Fruit fly (Drosophila melanogaster) whole organism, prepupa: ENCODE measurements around the gene Obp73a.

ENCODE experiments used
- CG10669 ChIP-seq: fragments of 200-800 bp; sonication (Bioruptor generic); optimal IDR thresholded peaks from 3 replicates; lab custom pipeline; 2018; ENCODE audit warnings: missing biosample characterization, mild to moderate bottlenecking, missing genetic modification characterization, moderate library complexity
- CG11294 ChIP-seq: fragments of 200-800 bp; sonication (Bioruptor generic); IDR thresholded peaks from 2 replicates; pipeline ENCODE4 v1.3.6; 2022; ENCODE audit warnings: missing biosample characterization, missing genetic modification characterization
- CG11902 ChIP-seq: fragments of 200-800 bp; sonication (Bioruptor generic); optimal IDR thresholded peaks from 3 replicates; lab custom pipeline; 2016; ENCODE audit warnings: missing biosample characterization, missing genetic modification characterization
- CG15336 ChIP-seq: fragments of 200-800 bp; sonication (Bioruptor generic); IDR thresholded peaks from 2 replicates; pipeline ENCODE4 v1.3.6; 2022; ENCODE audit warnings: missing biosample characterization, missing genetic modification characterization
- CG1621 ChIP-seq: fragments of 200-800 bp; sonication (Bioruptor generic); optimal IDR thresholded peaks from 3 replicates; lab custom pipeline; 2018; ENCODE audit warnings: missing biosample characterization, mild to moderate bottlenecking, missing genetic modification characterization
- CG16779 ChIP-seq: fragments of 200-800 bp; sonication (Bioruptor generic); optimal IDR thresholded peaks from 3 replicates; lab custom pipeline; 2017; ENCODE audit warnings: missing biosample characterization, mild to moderate bottlenecking, missing genetic modification characterization
- CG3032 ChIP-seq: fragments of 200-800 bp; optimal IDR thresholded peaks from 2 replicates; lab custom pipeline; 2019; ENCODE audit warnings: missing biosample characterization, mild to moderate bottlenecking, missing genetic modification characterization, moderate library complexity
- CG4318 ChIP-seq: fragments of 200-800 bp; sonication (Bioruptor generic); optimal IDR thresholded peaks from 3 replicates; lab custom pipeline; 2017; ENCODE audit warnings: missing biosample characterization, mild to moderate bottlenecking, missing genetic modification characterization
- CG6792 ChIP-seq: fragments of 200-800 bp; sonication (Bioruptor generic); optimal IDR thresholded peaks from 3 replicates; lab custom pipeline; 2016; ENCODE audit warnings: missing biosample characterization, missing genetic modification characterization
- CG6854 ChIP-seq: fragments of 200-800 bp; sonication (Bioruptor generic); optimal IDR thresholded peaks from 2 replicates; lab custom pipeline; 2017; ENCODE audit warnings: missing biosample characterization, mild to moderate bottlenecking, missing genetic modification characterization
- CG8632 ChIP-seq: fragments of 200-800 bp; sonication (Bioruptor generic); optimal IDR thresholded peaks from 3 replicates; lab custom pipeline; 2016; ENCODE audit warnings: missing biosample characterization, missing genetic modification characterization
- Eip93F ChIP-seq: fragments of 200-800 bp; sonication (Bioruptor generic); optimal IDR thresholded peaks from 2 replicates; lab custom pipeline; 2016; ENCODE audit warnings: missing biosample characterization, mild to moderate bottlenecking, missing genetic modification characterization
- Ets21C ChIP-seq: fragments of 200-800 bp; sonication (Bioruptor generic); optimal IDR thresholded peaks from 3 replicates; lab custom pipeline; 2016; ENCODE audit warnings: missing biosample characterization, missing genetic modification characterization
- Gug ChIP-seq: fragments of 200-800 bp; sonication (Bioruptor generic); IDR thresholded peaks from 2 replicates; pipeline ENCODE4 v1.3.6; 2022; ENCODE audit warnings: missing biosample characterization, missing genetic modification characterization
- Hr38 ChIP-seq: sonication (Bioruptor generic); optimal IDR thresholded peaks from 2 replicates; lab custom pipeline; 2016; ENCODE audit warnings: missing biosample characterization, missing genetic modification characterization
- Hr39 ChIP-seq: fragments of 200-800 bp; sonication (Bioruptor generic); optimal IDR thresholded peaks from 2 replicates; lab custom pipeline; 2016; ENCODE audit warnings: missing biosample characterization, missing genetic modification characterization
- Hr4 ChIP-seq: fragments of 200-800 bp; sonication (Bioruptor generic); optimal IDR thresholded peaks from 3 replicates; lab custom pipeline; 2016; ENCODE audit warnings: missing biosample characterization, missing genetic modification characterization
- Smox ChIP-seq: fragments of 200-800 bp; sonication (Bioruptor generic); optimal IDR thresholded peaks from 3 replicates; lab custom pipeline; 2016; ENCODE audit warnings: missing biosample characterization, missing genetic modification characterization
- Sox14 ChIP-seq: fragments of 200-800 bp; sonication (Bioruptor generic); optimal IDR thresholded peaks from 3 replicates; lab custom pipeline; 2016; ENCODE audit warnings: missing biosample characterization, missing genetic modification characterization
- Sox15 ChIP-seq: fragments of 200-800 bp; sonication (Bioruptor generic); optimal IDR thresholded peaks from 3 replicates; lab custom pipeline; 2016; ENCODE audit warnings: missing biosample characterization, missing genetic modification characterization
- dsx ChIP-seq: fragments of 200-800 bp; optimal IDR thresholded peaks from 3 replicates; lab custom pipeline; 2019; ENCODE audit warnings: missing biosample characterization, mild to moderate bottlenecking, missing genetic modification characterization, moderate library complexity; ENCODE audit not compliant: poor library complexity, severe bottlenecking
- eg ChIP-seq: fragments of 200-800 bp; sonication (Bioruptor generic); IDR thresholded peaks from 3 replicates; pipeline ENCODE4 v1.3.6; 2022; ENCODE audit warnings: missing biosample characterization, missing genetic modification characterization
- esn ChIP-seq: fragments of 200-800 bp; sonication (Bioruptor generic); optimal IDR thresholded peaks from 2 replicates; lab custom pipeline; 2016; ENCODE audit warnings: missing biosample characterization, mild to moderate bottlenecking, missing genetic modification characterization, moderate library complexity
- salr ChIP-seq, 2 experiments: fragments of 200-800 bp; sonication (Bioruptor generic); optimal IDR thresholded peaks; 3 replicates each; lab custom pipeline; 2016 to 2018; ENCODE audit warnings: missing biosample characterization in 2 of 2, missing genetic modification characterization in 2 of 2, mild to moderate bottlenecking in 1 of 2
- ss ChIP-seq, 2 experiments: fragments of 200-800 bp; sonication (Bioruptor generic); optimal IDR thresholded peaks; 2 replicates in 1 of 2; 3 replicates in 1 of 2; lab custom pipeline; 2017 to 2018; ENCODE audit warnings: mild to moderate bottlenecking in 2 of 2, missing biosample characterization in 2 of 2, missing genetic modification characterization in 2 of 2, moderate library complexity in 1 of 2
- svp ChIP-seq: fragments of 200-800 bp; sonication (Bioruptor generic); peaks from one replicate; lab custom pipeline; 2016; ENCODE audit warnings: missing biosample characterization, missing genetic modification characterization

Obp73a gene

DNA sequence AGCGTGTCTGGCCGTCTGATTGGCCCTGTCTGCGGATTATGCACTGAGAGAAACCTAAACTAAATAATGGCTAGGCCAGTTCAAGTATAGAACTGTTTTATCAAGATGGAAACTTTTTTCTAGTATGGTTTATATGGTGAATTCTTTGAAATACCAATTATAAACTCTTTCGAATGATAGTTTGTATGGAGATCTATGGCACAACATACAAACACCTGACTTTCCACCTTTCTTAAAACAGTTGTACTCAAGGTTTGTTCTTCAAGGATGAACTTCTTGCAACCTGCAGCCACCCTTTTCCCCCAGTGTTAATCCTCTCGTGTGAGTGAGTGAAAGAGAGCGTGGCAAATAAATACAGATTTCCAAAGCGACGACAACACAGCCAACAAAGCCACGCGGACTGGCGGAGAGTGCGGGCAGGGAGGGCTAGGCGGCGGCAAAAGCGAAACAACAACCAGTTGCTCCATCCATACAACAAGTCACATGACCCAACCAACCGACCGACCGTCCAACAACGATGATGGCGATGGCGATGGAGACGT is 60.1 kb downstream of the Obp73a start (continued):
- TF ChIP-seq esn (peak; percentile 89), CG8632 (GFP tag; lab: Kevin White, UChicago) (peak; percentile 92), CG11294 (GFP tag; lab: Robert Waterston, UW) (peak; percentile 73; the same call in 1 of the 2 replicates), svp (GFP tag; lab: Kevin White, UChicago) (peak; percentile 92), Sox15 (GFP tag; lab: Kevin White, UChicago) (peak; percentile 92), Hr4 (GFP tag; lab: Kevin White, UChicago) (peak; percentile 95), Ets21C (GFP tag; lab: Kevin White, UChicago) (peak; percentile 80), Hr38 (peak; percentile 38), CG10669 (GFP tag; lab: Kevin White, UChicago) (peak; percentile 97), Sox14 (peak; percentile 92), Smox (GFP tag; lab: Kevin White, UChicago) (peak; percentile 85), Eip93F (GFP tag; lab: Kevin White, UChicago) (no peak), CG11902 (peak; percentile 85), dsx (GFP tag; lab: Kevin White, UChicago) (peak; percentile 92), eg (GFP tag; lab: Robert Waterston, UW) (peak; percentile 82), CG15336 (GFP tag; lab: Robert Waterston, UW) (peak; percentile 93), CG1621 (tag; lab: Kevin White, UChicago) (peak; percentile 93), salr (GFP tag; optimal IDR thresholded peaks at IDR 0.05; lab: Kevin White, UChicago) (peak; percentile 88 to 90), Hr39 (peak; percentile 86), Gug (GFP tag; lab: Robert Waterston, UW) (peak; percentile 85), CG4318 (peak; percentile 83), CG3032 (tag; lab: Kevin White, UChicago) (peak; percentile 93), CG16779 (tag; lab: Kevin White, UChicago) (peak; percentile 83), CG6792 (peak; percentile 91), ss (GFP tag; optimal IDR thresholded peaks at IDR 0.05; lab: Kevin White, UChicago) (peak; percentile 92), CG6854 (GFP tag; lab: Kevin White, UChicago) (no peak)
- TF ChIP-seq, all 60 proteins: peak for 56
